Worm (Caenorhabditis elegans) whole organism, L1 larva: ENCODE results near the gene F36A4.3.

ENCODE experiments used
- egl-27 ChIP-seq, 2 experiments: fragments of 150-350 bp in 1 of 2; sonication (generic microtip); optimal IDR thresholded peaks; 3 replicates each; lab custom pipeline; 2017 to 2018; ENCODE audit warnings: missing biosample characterization in 2 of 2, missing genetic modification characterization in 2 of 2, missing genetic modification reagents in 2 of 2
- jun-1 ChIP-seq: fragments of 150-350 bp; optimal IDR thresholded peaks from 2 replicates; lab custom pipeline; 2014; ENCODE audit warnings: missing biosample characterization, missing genetic modification reagents, missing genetic modification characterization
- lin-35 ChIP-seq, 2 experiments: fragments of 150-350 bp; optimal IDR thresholded peaks; 2 replicates each; lab custom pipeline; 2014; ENCODE audit warnings: missing biosample characterization in 2 of 2, missing genetic modification characterization in 2 of 2, missing genetic modification reagents in 2 of 2
- lin-39 ChIP-seq: fragments of 150-350 bp; optimal IDR thresholded peaks from 2 replicates; lab custom pipeline; 2014; ENCODE audit warnings: missing biosample characterization, missing genetic modification reagents, missing genetic modification characterization
- mef-2 ChIP-seq: fragments of 150-350 bp; optimal IDR thresholded peaks from 2 replicates; lab custom pipeline; 2014; ENCODE audit warnings: missing biosample characterization, missing genetic modification characterization
- nhr-12 ChIP-seq: sonication (generic microtip); optimal IDR thresholded peaks from 2 replicates; lab custom pipeline; 2017; ENCODE audit warnings: missing biosample characterization, missing genetic modification characterization
- snpc-4 ChIP-seq: fragments of 150-350 bp; optimal IDR thresholded peaks from 2 replicates; lab custom pipeline; 2014; ENCODE audit warnings: missing biosample characterization, missing genetic modification characterization
- zip-4 ChIP-seq: fragments of 200-800 bp; sonication (Bioruptor generic); optimal IDR thresholded peaks from 2 replicates; lab custom pipeline; 2018; ENCODE audit warnings: mild to moderate bottlenecking, missing genetic modification characterization, moderate library complexity, missing compliant biosample characterization

ce11 chrIV:4284989-4285388, 15.6 kb downstream of the F36A4.3 start:
- TF ChIP-seq mef-2 (tag; lab: Kevin White, UChicago), result no peak
- no peak for TF ChIP-seq nhr-12
- no peak for TF ChIP-seq zip-4 (GFP tag; lab: Kevin White, UChicago)
- no peak for TF ChIP-seq jun-1
- no peak for TF ChIP-seq snpc-4
- no peak for TF ChIP-seq lin-35 (GFP tag; optimal IDR thresholded peaks at IDR 0.05; lab: Kevin White, UChicago)
- no peak for TF ChIP-seq egl-27 (tag; optimal IDR thresholded peaks at IDR 0.05; lab: Kevin White, UChicago)
- no peak for TF ChIP-seq lin-39
